Worm (Caenorhabditis elegans) whole organism, young adult: ENCODE measurements around the gene C25H3.16.
A peak's percentile ranks its signal among the peaks of the same experiment; 100 is the strongest.

Experiments used
- B0019.2 ChIP-seq: fragments of 200-800 bp; sonication (Bioruptor generic); conservative IDR thresholded peaks from 2 replicates; pipeline ENCODE4 v1.3.6; 2022; ENCODE audit warnings: missing genetic modification reagents, missing genetic modification characterization, missing compliant biosample characterization
- F22D6.2 ChIP-seq: sonication (generic microtip); optimal IDR thresholded peaks from 2 replicates; lab custom pipeline; 2016; ENCODE audit warnings: mild to moderate bottlenecking, missing genetic modification characterization, missing compliant biosample characterization
- F39B2.1 ChIP-seq: fragments of 200-800 bp; sonication (Bioruptor generic); IDR thresholded peaks from 2 replicates; pipeline ENCODE4 v1.3.6; 2022; ENCODE audit warnings: missing genetic modification reagents, missing genetic modification characterization, missing compliant biosample characterization
- F49E8.2 ChIP-seq: sonication (generic microtip); optimal IDR thresholded peaks from 3 replicates; lab custom pipeline; 2017; ENCODE audit warnings: missing genetic modification characterization, mild to moderate bottlenecking, missing compliant biosample characterization, antibody characterized with exemption, moderate library complexity; ENCODE audit not compliant: insufficient read depth
- F57A8.1 ChIP-seq: fragments of 200-800 bp; sonication (Bioruptor generic); optimal IDR thresholded peaks from 2 replicates; lab custom pipeline; 2018; ENCODE audit warnings: mild to moderate bottlenecking, missing genetic modification characterization, moderate library complexity, missing compliant biosample characterization
- F57C9.4 ChIP-seq: sonication (generic microtip); optimal IDR thresholded peaks from 2 replicates; lab custom pipeline; 2017; ENCODE audit warnings: mild to moderate bottlenecking, missing genetic modification characterization, missing compliant biosample characterization
- T07F8.4 ChIP-seq: sonication (generic microtip); optimal IDR thresholded peaks from 2 replicates; lab custom pipeline; 2016; ENCODE audit warnings: mild to moderate bottlenecking, missing genetic modification characterization, moderate library complexity, missing compliant biosample characterization
- Y67H2A.10 ChIP-seq: fragments of 200-800 bp; sonication (Bioruptor generic); conservative IDR thresholded peaks from 2 replicates; pipeline ENCODE4 v1.3.6; 2022; ENCODE audit warnings: missing genetic modification reagents, missing genetic modification characterization, missing compliant biosample characterization
- Y79H2A.3 ChIP-seq: fragments of 200-800 bp; sonication (Bioruptor generic); conservative IDR thresholded peaks from 2 replicates; pipeline ENCODE4 v1.3.6; 2022; ENCODE audit warnings: missing genetic modification reagents, missing genetic modification characterization, missing compliant biosample characterization
- ama-1 ChIP-seq, 3 experiments: fragments of 150-350 bp in 1 of 3; sonication (generic microtip) in 2 of 3; optimal IDR thresholded peaks; 2 replicates each; lab custom pipeline; 2014 to 2018; ENCODE audit warnings: missing biosample characterization in 2 of 3, missing genetic modification characterization in 2 of 3, missing genetic modification reagents in 2 of 3
- aptf-2 ChIP-seq: fragments of 200-800 bp; sonication (Bioruptor generic); conservative IDR thresholded peaks from 2 replicates; pipeline ENCODE4 v1.3.6; 2022; ENCODE audit warnings: missing genetic modification reagents, missing genetic modification characterization, missing compliant biosample characterization
- aptf-3 ChIP-seq: fragments of 200-800 bp; sonication (Bioruptor generic); IDR thresholded peaks from 2 replicates; pipeline ENCODE4 v1.3.6; 2022; ENCODE audit warnings: missing genetic modification characterization, missing compliant biosample characterization
- athp-1 ChIP-seq: sonication (generic microtip); optimal IDR thresholded peaks from 2 replicates; lab custom pipeline; 2017; ENCODE audit warnings: mild to moderate bottlenecking, missing genetic modification characterization, missing compliant biosample characterization
- attf-3 ChIP-seq: fragments of 200-800 bp; sonication (Bioruptor generic); conservative IDR thresholded peaks from 2 replicates; pipeline ENCODE4 v1.3.6; 2022; ENCODE audit warnings: missing genetic modification reagents, missing genetic modification characterization, missing compliant biosample characterization
- bed-2 ChIP-seq: fragments of 200-800 bp; sonication (Bioruptor generic); IDR thresholded peaks from 2 replicates; pipeline ENCODE4 v1.3.6; 2022; ENCODE audit warnings: missing genetic modification reagents, missing genetic modification characterization, missing compliant biosample characterization
- ccch-3 ChIP-seq: fragments of 200-800 bp; sonication (Bioruptor generic); optimal IDR thresholded peaks from 2 replicates; lab custom pipeline; 2018; ENCODE audit warnings: mild to moderate bottlenecking, missing genetic modification characterization, missing compliant biosample characterization
- ceh-40 ChIP-seq: fragments of 200-800 bp; sonication (Bioruptor generic); IDR thresholded peaks from 2 replicates; pipeline ENCODE4 v1.3.6; 2022; ENCODE audit warnings: missing genetic modification characterization, missing compliant biosample characterization
- ceh-91 ChIP-seq: fragments of 200-800 bp; sonication (Bioruptor generic); IDR thresholded peaks from 2 replicates; pipeline ENCODE4 v1.3.6; 2022; ENCODE audit warnings: missing genetic modification reagents, missing genetic modification characterization, missing compliant biosample characterization
- dpff-1 ChIP-seq: sonication (generic microtip); optimal IDR thresholded peaks from 2 replicates; lab custom pipeline; 2017; ENCODE audit warnings: mild to moderate bottlenecking, missing genetic modification characterization, missing compliant biosample characterization
- egl-18 ChIP-seq: fragments of 200-800 bp; sonication (Bioruptor generic); IDR thresholded peaks from 2 replicates; pipeline ENCODE4 v1.3.6; 2022; ENCODE audit warnings: missing genetic modification reagents, missing genetic modification characterization, missing compliant biosample characterization
- egrh-3 ChIP-seq: fragments of 200-800 bp; sonication (Bioruptor generic); IDR thresholded peaks from 2 replicates; pipeline ENCODE4 v1.3.6; 2022; ENCODE audit warnings: missing genetic modification reagents, missing genetic modification characterization, missing compliant biosample characterization
- ekl-4 ChIP-seq: fragments of 200-800 bp; sonication (Bioruptor generic); IDR thresholded peaks from 2 replicates; pipeline ENCODE4 v1.3.6; 2022; ENCODE audit warnings: missing genetic modification reagents, missing genetic modification characterization, missing compliant biosample characterization
- ets-4 ChIP-seq: fragments of 200-800 bp; sonication (Bioruptor generic); optimal IDR thresholded peaks from 2 replicates; lab custom pipeline; 2018; ENCODE audit warnings: mild to moderate bottlenecking, missing genetic modification characterization, missing compliant biosample characterization
- gei-17 ChIP-seq: fragments of 200-800 bp; sonication (Bioruptor generic); optimal IDR thresholded peaks from 2 replicates; lab custom pipeline; 2018; ENCODE audit warnings: mild to moderate bottlenecking, missing genetic modification characterization, missing compliant biosample characterization
- him-1 ChIP-seq: sonication (generic microtip); optimal IDR thresholded peaks from 2 replicates; lab custom pipeline; 2016; ENCODE audit warnings: missing genotype, missing genetic modification reagents, missing genetic modification characterization, missing compliant biosample characterization
- hlh-26 ChIP-seq: fragments of 200-800 bp; sonication (Bioruptor generic); conservative IDR thresholded peaks from 2 replicates; pipeline ENCODE4 v1.3.6; 2022; ENCODE audit warnings: missing genetic modification reagents, missing genetic modification characterization, missing compliant biosample characterization
- lag-1 ChIP-seq: fragments of 200-800 bp; sonication (Bioruptor generic); IDR thresholded peaks from 2 replicates; pipeline ENCODE4 v1.3.6; 2022; ENCODE audit warnings: missing genetic modification reagents, missing genetic modification characterization, missing compliant biosample characterization
- let-526 ChIP-seq: fragments of 200-800 bp; sonication (Bioruptor generic); IDR thresholded peaks from 2 replicates; pipeline ENCODE4 v1.3.6; 2022; ENCODE audit warnings: missing genetic modification reagents, missing genetic modification characterization, missing compliant biosample characterization
- let-607 ChIP-seq, 2 experiments: fragments of 200-800 bp in 1 of 2; sonication (Bioruptor generic) in 1 of 2; sonication (generic microtip) in 1 of 2; optimal IDR thresholded peaks; 2 replicates each; lab custom pipeline; 2016 to 2018; ENCODE audit warnings: mild to moderate bottlenecking in 2 of 2, missing compliant biosample characterization in 2 of 2, missing genetic modification characterization in 2 of 2, moderate library complexity in 2 of 2, missing genotype in 1 of 2
- lin-26 ChIP-seq: fragments of 200-800 bp; sonication (Bioruptor generic); IDR thresholded peaks from 2 replicates; pipeline ENCODE4 v1.3.6; 2022; ENCODE audit warnings: missing genetic modification reagents, missing genetic modification characterization, missing compliant biosample characterization
- lin-54 ChIP-seq: fragments of 200-800 bp; sonication (Bioruptor generic); optimal IDR thresholded peaks from 2 replicates; lab custom pipeline; 2018; ENCODE audit warnings: mild to moderate bottlenecking, missing genetic modification characterization, missing compliant biosample characterization
- lsl-1 ChIP-seq: fragments of 200-800 bp; sonication (Bioruptor generic); optimal IDR thresholded peaks from 2 replicates; lab custom pipeline; 2018; ENCODE audit warnings: mild to moderate bottlenecking, missing genetic modification characterization, moderate library complexity, missing compliant biosample characterization
- madf-10 ChIP-seq: sonication (generic microtip); optimal IDR thresholded peaks from 2 replicates; lab custom pipeline; 2016; ENCODE audit warnings: mild to moderate bottlenecking, missing genetic modification characterization, missing compliant biosample characterization
- madf-3 ChIP-seq: fragments of 200-800 bp; sonication (Bioruptor generic); IDR thresholded peaks from 2 replicates; pipeline ENCODE4 v1.3.6; 2022; ENCODE audit warnings: missing genetic modification reagents, missing genetic modification characterization, missing compliant biosample characterization
- nhr-120 ChIP-seq: fragments of 200-800 bp; sonication (Bioruptor generic); IDR thresholded peaks from 2 replicates; pipeline ENCODE4 v1.3.6; 2022; ENCODE audit warnings: missing genetic modification characterization, missing compliant biosample characterization
- pha-4 ChIP-seq: fragments of 150-350 bp; sonication (generic microtip); optimal IDR thresholded peaks from 2 replicates; lab custom pipeline; 2014; ENCODE audit warnings: missing biosample characterization, missing genetic modification reagents, missing genetic modification characterization
- rcor-1 ChIP-seq: fragments of 200-800 bp; sonication (Bioruptor generic); IDR thresholded peaks from 2 replicates; pipeline ENCODE4 v1.3.6; 2022; ENCODE audit warnings: missing genetic modification reagents, missing genetic modification characterization, missing compliant biosample characterization
- rpc-1 ChIP-seq, 2 experiments: fragments of 150-350 bp in 1 of 2; sonication (generic microtip) in 1 of 2; optimal IDR thresholded peaks; 2 replicates each; lab custom pipeline; 2014 to 2018; ENCODE audit warnings: missing biosample characterization in 1 of 2, missing genetic modification characterization in 1 of 2, missing genetic modification reagents in 1 of 2, missing genotype in 1 of 2
- snpc-1.1 ChIP-seq: sonication (generic microtip); optimal IDR thresholded peaks from 2 replicates; lab custom pipeline; 2017; ENCODE audit warnings: missing genetic modification characterization, mild to moderate bottlenecking, missing compliant biosample characterization, antibody characterized with exemption, moderate library complexity, missing genotype, missing genetic modification reagents; ENCODE audit not compliant: insufficient read depth
- somi-1 ChIP-seq: fragments of 200-800 bp; sonication (Bioruptor generic); optimal IDR thresholded peaks from 2 replicates; lab custom pipeline; 2018; ENCODE audit warnings: mild to moderate bottlenecking, missing genetic modification characterization, missing compliant biosample characterization
- tbx-9 ChIP-seq: sonication (generic microtip); optimal IDR thresholded peaks from 2 replicates; lab custom pipeline; 2016; ENCODE audit warnings: borderline replicate concordance, missing genetic modification characterization, inconsistent platforms, missing compliant biosample characterization
- ztf-18 ChIP-seq: sonication (generic microtip); optimal IDR thresholded peaks from 2 replicates; lab custom pipeline; 2016; ENCODE audit warnings: missing genotype, mild to moderate bottlenecking, missing genetic modification characterization, missing compliant biosample characterization
- ztf-28 ChIP-seq: fragments of 200-800 bp; sonication (Bioruptor generic); IDR thresholded peaks from 2 replicates; pipeline ENCODE4 v1.3.6; 2022; ENCODE audit warnings: missing genetic modification reagents, missing genetic modification characterization, missing compliant biosample characterization
- ztf-6 ChIP-seq: fragments of 200-800 bp; sonication (Bioruptor generic); IDR thresholded peaks from 2 replicates; pipeline ENCODE4 v1.3.6; 2022; ENCODE audit warnings: missing genetic modification reagents, missing genetic modification characterization, missing compliant biosample characterization

Gene C25H3.16

DNA sequence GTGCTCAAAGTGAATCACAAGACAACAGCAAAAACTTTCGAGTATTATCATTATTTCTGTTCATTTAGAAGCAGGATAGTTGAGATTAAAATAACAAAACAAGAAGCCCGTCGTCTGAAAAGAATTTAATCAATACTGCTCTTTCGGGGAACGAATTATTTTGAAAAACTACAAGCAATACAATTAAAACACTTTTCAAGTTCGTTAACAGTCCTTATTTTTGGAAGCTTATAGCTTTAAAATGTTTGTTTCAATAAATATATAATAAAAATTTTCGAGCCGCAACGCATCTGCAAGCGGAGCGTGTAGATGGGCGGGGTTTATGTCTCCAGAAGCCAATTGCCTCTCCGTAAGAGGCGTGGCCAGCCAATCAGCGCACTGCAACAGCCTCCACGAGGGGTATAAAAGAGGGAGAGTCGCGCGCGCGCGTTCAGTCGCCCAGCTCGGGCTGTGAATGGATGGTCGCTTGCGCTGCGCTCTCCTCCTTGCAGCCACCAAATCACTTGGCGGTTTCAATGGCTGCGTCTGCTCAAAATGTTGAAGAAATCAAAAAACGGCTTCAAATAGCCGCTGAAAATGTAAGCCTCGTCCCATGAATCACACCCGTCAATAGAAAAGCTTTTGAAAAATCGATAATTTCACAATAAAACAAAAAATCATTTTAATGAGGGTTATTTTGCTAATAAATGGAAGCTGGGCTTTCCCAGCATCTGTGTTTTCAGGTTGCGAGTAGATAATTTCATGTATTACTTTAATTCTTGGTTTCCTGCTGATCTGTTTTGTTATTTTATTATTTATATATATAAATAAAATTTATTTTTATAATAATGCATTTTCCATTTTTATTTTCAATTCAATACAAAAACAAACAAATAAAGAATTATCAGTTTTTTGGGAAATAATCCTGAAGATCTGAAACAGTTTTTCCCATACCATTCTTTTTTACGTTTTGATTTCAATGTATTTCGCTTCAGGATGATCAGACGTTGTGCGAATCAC, 5.1 kb upstream of the C25H3.16 start, which contains the start of the genes ift-43 and mdt-26:
Gene ift-43, minus strand, starts transcription at position 51 of the 999 bp plus-strand sequence.
Gene mdt-26, plus strand, starts transcription at position 446 of the 999 bp plus-strand sequence.
- peak; percentile 71; the same call in 1 of the 2 replicates for TF ChIP-seq Y67H2A.10 (GFP tag; lab: Robert Waterston, UW)
- TF ChIP-seq Y79H2A.3 = peak; percentile 81; the same call in 1 of the 2 replicates
- TF ChIP-seq somi-1 (GFP tag; lab: Kevin White, UChicago) = no peak
- TF ChIP-seq egrh-3 (GFP tag; lab: Robert Waterston, UW) = peak; percentile 95
- TF ChIP-seq athp-1 = no peak
- TF ChIP-seq attf-3 = no peak
- peak; percentile 61 for TF ChIP-seq lin-26 (GFP tag; lab: Robert Waterston, UW)
- TF ChIP-seq pha-4 (tag; lab: Kevin White, UChicago) = no peak
- peak; percentile 79 for TF ChIP-seq madf-10 (tag; lab: Kevin White, UChicago)
- TF ChIP-seq F39B2.1 = no peak
- TF ChIP-seq F22D6.2 = peak; percentile 24
- TF ChIP-seq nhr-120 (GFP tag; lab: Robert Waterston, UW) = no peak
- no peak for TF ChIP-seq snpc-1.1 (tag; lab: Kevin White, UChicago)
- peak; percentile 32 for TF ChIP-seq ccch-3 (GFP tag; lab: Kevin White, UChicago)
- TF ChIP-seq him-1 = peak; percentile 27
- TF ChIP-seq let-607 (tag; optimal IDR thresholded peaks at IDR 0.05; lab: Kevin White, UChicago) = no peak
- TF ChIP-seq F49E8.2 = no peak
- peak; percentile 49 for TF ChIP-seq ets-4
- TF ChIP-seq hlh-26 (GFP tag; lab: Robert Waterston, UW) = no peak
- peak; percentile 37 for TF ChIP-seq F57C9.4 (tag; lab: Kevin White, UChicago)
- peak; percentile 6 for TF ChIP-seq rpc-1 (optimal IDR thresholded peaks at IDR 0.05; lab: Kevin White, UChicago)
- no peak for TF ChIP-seq rpc-1 (tag; optimal IDR thresholded peaks at IDR 0.05; lab: Kevin White, UChicago)
- TF ChIP-seq ceh-91 (GFP tag; lab: Robert Waterston, UW) = 0 out of 2 replicates have a peak, but pooled peaks have one; percentile 13
- peak; percentile 86; the same call in 1 of the 2 replicates for TF ChIP-seq egl-18 (GFP tag; lab: Robert Waterston, UW)
- TF ChIP-seq T07F8.4 (tag; lab: Kevin White, UChicago) = peak; percentile 32
- peak; percentile 55; the same call in 1 of the 2 replicates for TF ChIP-seq bed-2 (GFP tag; lab: Robert Waterston, UW)
- TF ChIP-seq rcor-1 (GFP tag; lab: Robert Waterston, UW) = no peak; the same call in 1 of the 2 replicates
- TF ChIP-seq ekl-4 (GFP tag; lab: Robert Waterston, UW) = peak; percentile 83
- TF ChIP-seq aptf-3 (GFP tag; lab: Robert Waterston, UW) = no peak
- peak; percentile 88 for TF ChIP-seq ztf-28 (GFP tag; lab: Robert Waterston, UW)
- TF ChIP-seq lag-1 (GFP tag; lab: Robert Waterston, UW) = no peak
- no peak for TF ChIP-seq tbx-9 (tag; lab: Kevin White, UChicago)
- no peak for TF ChIP-seq B0019.2
- peak; percentile 83; the same call in 1 of the 2 replicates for TF ChIP-seq ceh-40 (GFP tag; lab: Robert Waterston, UW)
- no peak for TF ChIP-seq dpff-1 (tag; lab: Kevin White, UChicago)
- TF ChIP-seq gei-17 (GFP tag; lab: Kevin White, UChicago) = peak; percentile 56
- peak; percentile 99 for TF ChIP-seq ama-1 (optimal IDR thresholded peaks at IDR 0.05; lab: Kevin White, UChicago)
- peak in 1 of 2 experiments; percentile 61 for TF ChIP-seq ama-1 (GFP tag; optimal IDR thresholded peaks at IDR 0.05; lab: Kevin White, UChicago)
- peak; percentile 67 for TF ChIP-seq lin-54 (GFP tag; lab: Kevin White, UChicago)
- TF ChIP-seq lsl-1 (GFP tag; lab: Kevin White, UChicago) = peak; percentile 64
- TF ChIP-seq ztf-6 = peak; percentile 77
- peak; percentile 80 for TF ChIP-seq F57A8.1 (GFP tag; lab: Kevin White, UChicago)
- TF ChIP-seq ztf-18 (tag; lab: Kevin White, UChicago) = peak; percentile 25
- no peak for TF ChIP-seq aptf-2 (GFP tag; lab: Robert Waterston, UW)
- peak; percentile 93 for TF ChIP-seq madf-3 (GFP tag; lab: Robert Waterston, UW)
- TF ChIP-seq let-526 (GFP tag; lab: Robert Waterston, UW) = peak; percentile 90
